Worm (Caenorhabditis elegans): ENCODE data around the gene eif-3.L.

eif-3.L gene

DNA sequence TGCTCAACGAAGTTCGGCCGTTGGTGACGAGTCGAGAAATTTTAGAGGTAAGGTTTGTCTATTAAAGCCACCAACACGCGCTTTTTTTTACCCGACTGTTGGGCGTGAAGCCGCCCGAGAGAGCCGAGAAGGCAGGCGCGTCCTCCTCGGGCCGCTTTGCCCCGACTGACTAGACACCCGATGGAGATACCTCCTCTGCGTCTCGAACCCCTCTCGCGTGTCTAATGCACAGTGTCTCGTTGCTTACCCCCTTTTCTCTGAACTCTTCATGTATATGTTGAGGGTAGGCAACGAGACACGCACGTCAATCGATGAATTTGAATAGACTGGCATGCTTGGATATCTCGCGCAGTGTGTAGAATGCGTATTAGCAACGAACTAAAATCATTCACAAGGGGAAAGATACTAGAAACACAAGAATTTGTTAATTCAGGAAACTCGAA lies 39.5 kb upstream of the eif-3.L start (continued):
- TF ChIP-seq ztf-6 (GFP tag; IDR thresholded peaks at IDR 0.05) (peak; percentile 83), chd-7 (tag; optimal IDR thresholded peaks at IDR 0.05) (peak; percentile 99), sdz-38 (tag; optimal IDR thresholded peaks at IDR 0.05) (no peak), unc-130 (GFP tag; optimal IDR thresholded peaks at IDR 0.05) (peak; percentile 65), rec-8 (tag; optimal IDR thresholded peaks at IDR 0.05) (peak; percentile 36 to 42), akir-1 (GFP tag; optimal IDR thresholded peaks at IDR 0.05) (peak; percentile 78), let-526 (GFP tag; IDR thresholded peaks at IDR 0.05) (peak; percentile 97), F57C9.4 (tag; optimal IDR thresholded peaks at IDR 0.05) (peak; percentile 98), T26A5.8 (tag; optimal IDR thresholded peaks at IDR 0.05) (peak; percentile 98), ztf-26 (tag; optimal IDR thresholded peaks at IDR 0.05) (peak; percentile 96), athp-1 (tag; optimal IDR thresholded peaks at IDR 0.05) (peak; percentile 99), nhr-120 (GFP tag; IDR thresholded peaks at IDR 0.05) (peak; percentile 98; the same call in 1 of the 2 replicates), F49E8.2 (tag; optimal IDR thresholded peaks at IDR 0.05; ENCODE audit: insufficient read depth) (peak; percentile 33), nhr-27 (tag; optimal IDR thresholded peaks at IDR 0.05) (peak; percentile 98), K12H6.12 (tag; optimal IDR thresholded peaks at IDR 0.05) (peak; percentile 90), madf-6 (GFP tag; IDR thresholded peaks at IDR 0.05) (peak; percentile 91), T07F8.4 (tag; optimal IDR thresholded peaks at IDR 0.05) (no peak), ceh-40 (GFP tag; IDR thresholded peaks at IDR 0.05) (peak; percentile 94), pha-4 (tag; optimal IDR thresholded peaks at IDR 0.05) (no peak), nfya-2 (GFP tag; IDR thresholded peaks at IDR 0.05) (peak; percentile 99), F55B11.4 (tag; optimal IDR thresholded peaks at IDR 0.05; ENCODE audit: borderline replicate concordance, insufficient read depth) (no peak), F23B12.7 (tag; optimal IDR thresholded peaks at IDR 0.05; ENCODE audit: insufficient read depth) (no peak), C17E4.6 (GFP tag; IDR thresholded peaks at IDR 0.05) (peak; percentile 95), sptf-2 (GFP tag; optimal IDR thresholded peaks at IDR 0.05) (no peak), tbx-9 (tag; optimal IDR thresholded peaks at IDR 0.05; ENCODE audit: borderline replicate concordance) (peak; percentile 99), ceh-100 (GFP tag; IDR thresholded peaks at IDR 0.05) (peak; percentile 90), atf-7 (tag; optimal IDR thresholded peaks at IDR 0.05) (peak; percentile 97), attf-5 (GFP tag; optimal IDR thresholded peaks at IDR 0.05) (peak; percentile 85), K11D2.4 (GFP tag; IDR thresholded peaks at IDR 0.05) (peak; percentile 94), tbp1 (GFP tag; optimal IDR thresholded peaks at IDR 0.05) (peak; percentile 71), die-1 (tag; optimal IDR thresholded peaks at IDR 0.05) (peak; percentile 77), tlf-1 (GFP tag; optimal IDR thresholded peaks at IDR 0.05) (peak; percentile 93), let-607 (tag; optimal IDR thresholded peaks at IDR 0.05) (peak; percentile 82 to 88), B0019.2 (GFP tag; conservative IDR thresholded peaks at IDR 0.05) (peak; percentile 67), lin-54 (GFP tag; optimal IDR thresholded peaks at IDR 0.05) (peak; percentile 83), B0336.3 (GFP tag; IDR thresholded peaks at IDR 0.05) (peak; percentile 98), lsl-1 (GFP tag; optimal IDR thresholded peaks at IDR 0.05) (no peak), ztf-3 (GFP tag; optimal IDR thresholded peaks at IDR 0.05) (peak; percentile 94), ets-4 (GFP tag; optimal IDR thresholded peaks at IDR 0.05) (peak; percentile 69), unc-62 (GFP tag; optimal IDR thresholded peaks at IDR 0.05) (peak; percentile 48), aptf-2 (GFP tag; conservative IDR thresholded peaks at IDR 0.05) (peak; percentile 86), cebp-2 (GFP tag; IDR thresholded peaks at IDR 0.05) (peak; percentile 100), nhr-90 (tag; optimal IDR thresholded peaks at IDR 0.05) (peak; percentile 87), dox-1 (GFP tag; IDR thresholded peaks at IDR 0.05) (peak; percentile 87; the same call in 1 of the 2 replicates), hlh-12 (tag; optimal IDR thresholded peaks at IDR 0.05) (no peak), ceh-91 (GFP tag; IDR thresholded peaks at IDR 0.05) (peak; percentile 73), hlh-26 (GFP tag; conservative IDR thresholded peaks at IDR 0.05) (0 out of 2 replicates have a peak, but pooled peaks have one; percentile 78), ceh-27 (GFP tag; optimal IDR thresholded peaks at IDR 0.05) (peak; percentile 88)
